Worm (Caenorhabditis elegans) whole organism, young adult: ENCODE results near the gene srgp-1.

Experiments used
- F49E8.2 ChIP-seq: sonication (generic microtip); optimal IDR thresholded peaks from 3 replicates; lab custom pipeline; 2017; ENCODE audit warnings: missing genetic modification characterization, mild to moderate bottlenecking, missing compliant biosample characterization, antibody characterized with exemption, moderate library complexity; ENCODE audit not compliant: insufficient read depth
- F57C9.4 ChIP-seq: sonication (generic microtip); optimal IDR thresholded peaks from 2 replicates; lab custom pipeline; 2017; ENCODE audit warnings: mild to moderate bottlenecking, missing genetic modification characterization, missing compliant biosample characterization
- akir-1 ChIP-seq: fragments of 200-800 bp; sonication (Bioruptor generic); optimal IDR thresholded peaks from 2 replicates; lab custom pipeline; 2018; ENCODE audit warnings: mild to moderate bottlenecking, missing genetic modification characterization, moderate library complexity, missing compliant biosample characterization
- ama-1 ChIP-seq, 3 experiments: fragments of 150-350 bp in 1 of 3; sonication (generic microtip) in 2 of 3; optimal IDR thresholded peaks; 2 replicates each; lab custom pipeline; 2014 to 2018; ENCODE audit warnings: missing biosample characterization in 2 of 3, missing genetic modification characterization in 2 of 3, missing genetic modification reagents in 2 of 3
- cebp-1 ChIP-seq, 2 experiments: fragments of 200-800 bp in 1 of 2; sonication (Bioruptor generic) in 1 of 2; sonication (generic microtip) in 1 of 2; IDR thresholded peaks in 1 of 2; optimal IDR thresholded peaks in 1 of 2; 2 replicates each; pipeline versions ENCODE4 v1.3.6 to Lab custom; 2017 to 2022; ENCODE audit warnings: missing compliant biosample characterization in 2 of 2, missing genetic modification characterization in 2 of 2, mild to moderate bottlenecking in 1 of 2, missing genetic modification reagents in 1 of 2, moderate library complexity in 1 of 2
- ceh-40 ChIP-seq: fragments of 200-800 bp; sonication (Bioruptor generic); IDR thresholded peaks from 2 replicates; pipeline ENCODE4 v1.3.6; 2022; ENCODE audit warnings: missing genetic modification characterization, missing compliant biosample characterization
- hsf-1 ChIP-seq: fragments of 200-800 bp; sonication (Bioruptor generic); IDR thresholded peaks from 2 replicates; pipeline ENCODE4 v1.3.6; 2022; ENCODE audit warnings: missing genetic modification reagents, missing genetic modification characterization, missing compliant biosample characterization
- repo-1 ChIP-seq: sonication (generic microtip); optimal IDR thresholded peaks from 2 replicates; lab custom pipeline; 2017; ENCODE audit warnings: mild to moderate bottlenecking, missing genetic modification characterization, missing compliant biosample characterization
- snpc-4 ChIP-seq, 5 experiments: fragments of 150-350 bp in 1 of 5; sonication (generic microtip) in 4 of 5; optimal IDR thresholded peaks; 2 replicates each; lab custom pipeline; 2014 to 2018; ENCODE audit warnings: missing genetic modification characterization in 5 of 5, missing biosample characterization in 3 of 5, antibody characterized with exemption in 2 of 5, mild to moderate bottlenecking in 2 of 5, missing compliant biosample characterization in 2 of 5, missing genotype in 2 of 5, moderate library complexity in 2 of 5, missing genetic modification reagents in 1 of 5
- ztf-6 ChIP-seq: fragments of 200-800 bp; sonication (Bioruptor generic); IDR thresholded peaks from 2 replicates; pipeline ENCODE4 v1.3.6; 2022; ENCODE audit warnings: missing genetic modification reagents, missing genetic modification characterization, missing compliant biosample characterization

- TF ChIP-seq snpc-4 (GFP tag; optimal IDR thresholded peaks at IDR 0.05; lab: Kevin White, UChicago) (no peak), snpc-4 (tag; optimal IDR thresholded peaks at IDR 0.05; lab: Kevin White, UChicago) (no peak), hsf-1 (GFP tag; lab: Robert Waterston, UW) (no peak), akir-1 (GFP tag; lab: Kevin White, UChicago) (no peak), repo-1 (no peak), ztf-6 (no peak), F57C9.4 (tag; lab: Kevin White, UChicago) (no peak), ceh-40 (GFP tag; lab: Robert Waterston, UW) (no peak), cebp-1 (GFP tag; IDR thresholded peaks at IDR 0.05; lab: Robert Waterston, UW) (no peak), cebp-1 (tag; optimal IDR thresholded peaks at IDR 0.05; lab: Kevin White, UChicago) (peak; percentile 14), F49E8.2 (no peak), ama-1 (optimal IDR thresholded peaks at IDR 0.05; lab: Kevin White, UChicago) (no peak), ama-1 (GFP tag; optimal IDR thresholded peaks at IDR 0.05; lab: Kevin White, UChicago) (no peak)
These were observed 53.5 kb downstream of the srgp-1 start for ce11 chrIV:11623759-11624287.
